Worm (Caenorhabditis elegans): Measurements from ENCODE around the gene iffb-1.

DNA sequence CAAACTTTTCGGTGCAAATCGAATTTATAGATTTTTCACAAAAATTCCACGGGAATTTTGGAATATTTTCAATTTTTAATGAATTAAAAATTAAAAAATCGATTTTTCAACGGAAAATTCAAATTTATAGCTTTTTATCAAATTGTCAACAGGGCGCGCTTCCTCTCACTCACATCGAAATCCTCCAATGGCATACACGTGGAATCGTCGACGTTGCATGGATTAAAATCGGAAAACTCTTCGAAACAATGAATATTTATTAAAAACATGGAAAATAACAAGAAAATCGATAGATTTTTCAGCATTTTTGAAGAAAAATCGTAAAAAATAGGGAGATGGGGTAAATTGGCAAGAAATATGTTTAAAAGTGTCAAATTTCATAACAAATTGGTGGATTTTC lies 15.1 kb downstream of the iffb-1 start, which contains the start of gene Y54F10BM.12:
- TF ChIP-seq cog-1 (tag; optimal IDR thresholded peaks at IDR 0.05) = no peak
- no peak for TF ChIP-seq tab-1 (GFP tag; IDR thresholded peaks at IDR 0.05)
- TF ChIP-seq flt-1 (GFP tag; IDR thresholded peaks at IDR 0.05) = no peak
- TF ChIP-seq ztf-23 (GFP tag; IDR thresholded peaks at IDR 0.05) = no peak
